Fruit fly (Drosophila melanogaster) whole organism, wandering third instar larva: ENCODE measurements around the gene Zip99C.

Source experiments
- CG9705 ChIP-seq: fragments of 200-800 bp; sonication (Bioruptor generic); optimal IDR thresholded peaks from 2 replicates; lab custom pipeline; 2018; ENCODE audit warnings: missing biosample characterization, mild to moderate bottlenecking, missing genetic modification characterization
- CrebA ChIP-seq: fragments of 200-800 bp; sonication (Bioruptor generic); optimal IDR thresholded peaks from 2 replicates; lab custom pipeline; 2016; ENCODE audit warnings: missing biosample characterization, mild to moderate bottlenecking, missing genetic modification characterization, borderline replicate concordance
- Dif ChIP-seq: fragments of 200-275, 200-300 bp; sonication (Bioruptor generic); optimal IDR thresholded peaks from 2 replicates; lab custom pipeline; 2018; ENCODE audit warnings: missing biosample characterization, missing genetic modification characterization; ENCODE audit not compliant: partially characterized antibody
- GATAd ChIP-seq: sonication (Bioruptor generic); optimal IDR thresholded peaks from 2 replicates; lab custom pipeline; 2016; ENCODE audit warnings: missing biosample characterization, missing genetic modification characterization
- HLH106 ChIP-seq: fragments of 200-800 bp; optimal IDR thresholded peaks from 3 replicates; lab custom pipeline; 2019; ENCODE audit warnings: missing biosample characterization, mild to moderate bottlenecking, missing genetic modification characterization, moderate library complexity
- Hnf4 ChIP-seq: fragments of 200-800 bp; sonication (Bioruptor generic); optimal IDR thresholded peaks from 2 replicates; lab custom pipeline; 2016; ENCODE audit warnings: missing biosample characterization, mild to moderate bottlenecking, missing genetic modification characterization
- Hr78 ChIP-seq: fragments of >200 bp; optimal IDR thresholded peaks from 2 replicates; lab custom pipeline; 2017; ENCODE audit warnings: missing biosample characterization, missing genetic modification characterization
- Hr83 ChIP-seq: fragments of 200-300 bp; sonication (Bioruptor generic); optimal IDR thresholded peaks from 2 replicates; lab custom pipeline; 2016; ENCODE audit warnings: missing biosample characterization, mild to moderate bottlenecking, missing genetic modification characterization, moderate library complexity; ENCODE audit not compliant: poor library complexity, severe bottlenecking
- Jra ChIP-seq: sonication (Bioruptor generic); optimal IDR thresholded peaks from 2 replicates; lab custom pipeline; 2016; ENCODE audit warnings: missing biosample characterization, missing genetic modification characterization
- Myc ChIP-seq: fragments of >200 bp; optimal IDR thresholded peaks from 2 replicates; lab custom pipeline; 2017
- N ChIP-seq: fragments of >200 bp; optimal IDR thresholded peaks from 2 replicates; lab custom pipeline; 2018; ENCODE audit warnings: missing biosample characterization, missing external identifiers, missing genetic modification characterization
- OdsH ChIP-seq: fragments of 200-800 bp; sonication (Bioruptor generic); optimal IDR thresholded peaks from 2 replicates; lab custom pipeline; 2016; ENCODE audit warnings: missing biosample characterization, mild to moderate bottlenecking, missing genetic modification characterization
- Rel ChIP-seq, 2 experiments: fragments of 200-800 bp; sonication (Bioruptor generic) in 1 of 2; optimal IDR thresholded peaks; 2 replicates in 1 of 2; 3 replicates in 1 of 2; lab custom pipeline; 2016 to 2019; ENCODE audit warnings: mild to moderate bottlenecking in 2 of 2, missing biosample characterization in 2 of 2, missing genetic modification characterization in 2 of 2, moderate library complexity in 1 of 2
- Sp1 ChIP-seq: fragments of 200-800 bp; sonication (Bioruptor generic); optimal IDR thresholded peaks from 3 replicates; lab custom pipeline; 2019; ENCODE audit warnings: missing biosample characterization, mild to moderate bottlenecking, missing genetic modification characterization, moderate library complexity
- Vsx2 ChIP-seq: fragments of 200-300, 225-300 bp; sonication (Bioruptor generic); optimal IDR thresholded peaks from 2 replicates; lab custom pipeline; 2018; ENCODE audit warnings: missing biosample characterization, missing genetic modification characterization; ENCODE audit not compliant: partially characterized antibody
- br ChIP-seq: fragments of 200-800 bp; sonication (Bioruptor generic); optimal IDR thresholded peaks from 2 replicates; lab custom pipeline; 2016; ENCODE audit warnings: missing biosample characterization, missing genetic modification characterization
- brk ChIP-seq: fragments of 200-800 bp; sonication (Bioruptor generic); optimal IDR thresholded peaks from 2 replicates; lab custom pipeline; 2016; ENCODE audit warnings: missing biosample characterization, mild to moderate bottlenecking, missing genetic modification characterization
- dmrt93B ChIP-seq: fragments of 200-800 bp; sonication (Bioruptor generic); optimal IDR thresholded peaks from 2 replicates; lab custom pipeline; 2018; ENCODE audit warnings: missing biosample characterization, mild to moderate bottlenecking, missing genetic modification characterization
- ey ChIP-seq: fragments of 200-800 bp; sonication (Bioruptor generic); optimal IDR thresholded peaks from 2 replicates; lab custom pipeline; 2016; ENCODE audit warnings: missing biosample characterization, missing genetic modification characterization
- foxo ChIP-seq, 2 experiments: fragments of 200-800 bp; sonication (Bioruptor generic); optimal IDR thresholded peaks; 2 replicates in 1 of 2; 3 replicates in 1 of 2; lab custom pipeline; 2016 to 2017; ENCODE audit warnings: missing biosample characterization in 2 of 2, missing genetic modification characterization in 2 of 2
- fru ChIP-seq: fragments of 200-800 bp; sonication (Bioruptor generic); optimal IDR thresholded peaks from 3 replicates; lab custom pipeline; 2016; ENCODE audit warnings: missing biosample characterization, mild to moderate bottlenecking, missing genetic modification characterization
- h ChIP-seq: fragments of 200-800 bp; sonication (Bioruptor generic); optimal IDR thresholded peaks from 3 replicates; lab custom pipeline; 2016; ENCODE audit warnings: missing biosample characterization, mild to moderate bottlenecking, missing genetic modification characterization
- lola ChIP-seq: fragments of >200 bp; optimal IDR thresholded peaks from 2 replicates; lab custom pipeline; 2017; ENCODE audit warnings: missing biosample characterization, missing genetic modification characterization
- pan ChIP-seq: fragments of >200 bp; optimal IDR thresholded peaks from 2 replicates; lab custom pipeline; 2017
- psq ChIP-seq: fragments of 200-800 bp; sonication (Bioruptor generic); optimal IDR thresholded peaks from 3 replicates; lab custom pipeline; 2017; ENCODE audit warnings: missing biosample characterization, mild to moderate bottlenecking, missing genetic modification characterization, moderate library complexity
- rgr ChIP-seq: fragments of 200-800 bp; sonication (Bioruptor generic); optimal IDR thresholded peaks from 3 replicates; lab custom pipeline; 2016; ENCODE audit warnings: missing biosample characterization, mild to moderate bottlenecking, missing genetic modification characterization
- sage ChIP-seq: fragments of 200-800 bp; sonication (Bioruptor generic); optimal IDR thresholded peaks from 2 replicates; lab custom pipeline; 2016; ENCODE audit warnings: missing biosample characterization, mild to moderate bottlenecking, missing genetic modification characterization
- sv ChIP-seq: fragments of 200-800 bp; sonication (Bioruptor generic); optimal IDR thresholded peaks from 3 replicates; lab custom pipeline; 2016; ENCODE audit warnings: missing biosample characterization, missing genetic modification characterization

Zip99C gene

DNA sequence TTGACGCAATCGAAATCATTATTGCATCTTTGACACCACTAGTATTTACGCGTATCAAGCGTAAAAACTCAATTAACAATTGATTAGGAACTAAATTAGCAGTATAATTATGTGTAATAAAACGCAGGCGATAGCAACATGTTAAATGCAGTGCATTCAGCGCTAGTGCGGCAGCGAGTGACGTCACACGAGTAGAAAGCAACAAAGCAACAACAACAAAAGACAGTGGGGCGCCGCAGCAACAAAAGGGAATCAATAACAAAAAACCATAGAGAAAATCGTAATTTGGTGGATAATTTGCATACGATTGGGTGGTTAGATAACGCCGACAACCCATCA is 624 bp upstream of the Zip99C start, which contains the start of gene CG34133:
Gene CG34133 (plus strand): TSS at position 16 of the 339 bp plus-strand sequence.
- no peak for TF ChIP-seq CrebA (GFP tag; lab: Kevin White, UChicago)
- TF ChIP-seq Sp1 (GFP tag; lab: Kevin White, UChicago): no peak
- TF ChIP-seq ey (GFP tag; lab: Kevin White, UChicago): no peak
- TF ChIP-seq, all 38 proteins: peak for 0

DNA sequence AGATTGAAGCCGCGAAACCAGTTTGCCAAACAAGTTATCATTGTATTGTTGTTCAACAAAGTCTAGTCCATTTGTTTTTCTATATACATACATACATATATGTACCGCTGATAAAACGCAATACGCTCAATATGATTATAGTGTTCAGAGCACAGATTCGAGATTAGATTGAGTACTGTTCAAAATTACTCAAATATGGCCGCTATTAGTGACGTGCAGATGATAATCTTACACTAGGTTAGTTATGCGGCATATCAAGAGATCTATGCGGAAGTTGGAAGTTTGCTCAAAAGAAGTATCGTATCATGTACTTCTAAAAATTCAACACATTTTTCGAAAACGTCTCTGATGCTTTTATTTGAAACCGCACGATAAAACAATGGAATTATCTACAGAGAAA is 800 bp downstream of the Zip99C start:
- no peak for TF ChIP-seq Dif
- TF ChIP-seq brk: no peak

dm6 chr3R:29867470-29867869 is 1.2 kb downstream of the Zip99C start:
- TF ChIP-seq Rel (GFP tag; optimal IDR thresholded peaks at IDR 0.05; lab: Kevin White, UChicago) (no peak), Rel (tag; optimal IDR thresholded peaks at IDR 0.05; lab: Kevin White, UChicago) (peak; percentile 99), psq (GFP tag; lab: Kevin White, UChicago) (no peak)

DNA sequence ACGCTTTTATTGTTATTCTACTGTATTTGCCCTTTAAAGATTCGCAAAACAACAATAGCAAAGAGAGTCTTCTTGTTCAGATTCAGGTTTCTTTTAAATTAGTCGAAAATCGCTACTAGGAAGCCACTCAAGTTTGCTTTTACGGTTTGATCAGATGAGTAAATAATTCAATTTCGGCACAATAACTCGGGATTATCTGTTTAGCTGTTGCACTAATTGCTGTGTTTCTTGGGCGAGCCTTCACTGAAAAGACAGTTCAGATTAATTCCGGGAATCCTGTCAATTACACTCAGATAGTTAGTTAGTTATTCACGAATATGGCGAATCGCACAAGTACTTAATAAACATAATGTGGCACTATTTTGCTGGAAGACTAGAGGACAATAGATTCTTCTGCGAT is 2.0 kb downstream of the Zip99C start:
- peak; percentile 41 for TF ChIP-seq OdsH
- peak; percentile 5 for TF ChIP-seq Hnf4
- no peak for TF ChIP-seq CrebA (GFP tag; lab: Kevin White, UChicago)
- TF ChIP-seq Myc: no peak
- TF ChIP-seq foxo (GFP tag; optimal IDR thresholded peaks at IDR 0.05; lab: Kevin White, UChicago): peak in 1 of 2 experiments; percentile 4
- peak; percentile 66 for TF ChIP-seq rgr (GFP tag; lab: Kevin White, UChicago)
- TF ChIP-seq Hr83 (GFP tag; lab: Kevin White, UChicago): peak; percentile 69
- peak; percentile 22 for TF ChIP-seq Sp1 (GFP tag; lab: Kevin White, UChicago)
- TF ChIP-seq, all 38 proteins: peak for 6

DNA sequence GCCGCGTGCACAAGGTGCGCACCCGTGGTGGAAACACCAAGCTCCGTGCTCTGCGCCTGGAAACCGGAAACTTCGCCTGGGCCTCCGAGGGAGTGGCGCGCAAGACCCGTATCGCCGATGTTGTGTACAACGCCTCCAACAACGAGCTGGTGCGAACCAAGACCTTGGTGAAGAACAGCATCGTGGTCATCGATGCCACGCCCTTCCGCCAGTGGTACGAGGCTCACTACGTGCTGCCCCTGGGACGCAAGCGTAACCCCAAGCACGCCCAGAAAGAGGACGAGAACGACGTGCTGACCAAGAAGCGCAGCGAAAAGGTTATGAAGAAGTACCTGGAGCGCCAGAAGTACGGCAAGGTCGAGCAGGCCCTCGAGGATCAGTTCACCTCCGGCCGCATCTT is 5.9 kb downstream of the Zip99C start:
- TF ChIP-seq pan (lab: Kevin White, UChicago) (no peak), Dif (no peak), Hnf4 (no peak), sage (GFP tag; lab: Kevin White, UChicago) (no peak), HLH106 (tag; lab: Kevin White, UChicago) (no peak), Hr78 (no peak), fru (GFP tag; lab: Kevin White, UChicago) (no peak), h (GFP tag; lab: Kevin White, UChicago) (no peak), dmrt93B (no peak), Vsx2 (GFP tag; lab: Kevin White, UChicago) (no peak), br (GFP tag; lab: Kevin White, UChicago) (no peak), brk (no peak), psq (GFP tag; lab: Kevin White, UChicago) (no peak), Jra (GFP tag; lab: Kevin White, UChicago) (no peak)

- TF ChIP-seq sv (GFP tag; lab: Kevin White, UChicago): peak; percentile 26
- TF ChIP-seq Myc: peak; percentile 76
- no peak for TF ChIP-seq Rel (GFP tag; optimal IDR thresholded peaks at IDR 0.05; lab: Kevin White, UChicago)
- TF ChIP-seq Rel (tag; optimal IDR thresholded peaks at IDR 0.05; lab: Kevin White, UChicago): peak; percentile 30
- no peak for TF ChIP-seq N (GFP tag; lab: Kevin White, UChicago)
- TF ChIP-seq foxo (GFP tag; optimal IDR thresholded peaks at IDR 0.05; lab: Kevin White, UChicago): peak in 1 of 2 experiments; percentile 60
- no peak for TF ChIP-seq lola (GFP tag; lab: Kevin White, UChicago)
- peak; percentile 44 for TF ChIP-seq psq (GFP tag; lab: Kevin White, UChicago)
- peak; percentile 47 for TF ChIP-seq h (GFP tag; lab: Kevin White, UChicago)
- peak; percentile 61 for TF ChIP-seq Sp1 (GFP tag; lab: Kevin White, UChicago)
- TF ChIP-seq OdsH: peak; percentile 63
- no peak for TF ChIP-seq Hnf4
- peak; percentile 27 for TF ChIP-seq ey (GFP tag; lab: Kevin White, UChicago)
- TF ChIP-seq GATAd (GFP tag; lab: Kevin White, UChicago): no peak
- peak; percentile 26 for TF ChIP-seq br (GFP tag; lab: Kevin White, UChicago)
- peak; percentile 75 for TF ChIP-seq CG9705 (GFP tag; lab: Kevin White, UChicago)
- TF ChIP-seq rgr (GFP tag; lab: Kevin White, UChicago): peak; percentile 64
- TF ChIP-seq HLH106 (tag; lab: Kevin White, UChicago): peak; percentile 58
- TF ChIP-seq, all 38 proteins: peak for 13
Measured at dm6 chr3R:29861432-29862249, 7.1 kb downstream of the Zip99C start, which contains the start of the genes CG15514 and RpS8. Gene CG15514 (minus strand): TSS chr3R:29861494. Gene RpS8 (plus strand): TSS chr3R:29861582.
